Worm (Caenorhabditis elegans) whole organism, young adult: ENCODE results near the gene T21E8.6.

Experiments used
- B0035.1 ChIP-seq: sonication (generic microtip); optimal IDR thresholded peaks from 2 replicates; lab custom pipeline; 2016; ENCODE audit warnings: missing genetic modification characterization, mild to moderate bottlenecking, missing compliant biosample characterization, missing genotype, missing genetic modification reagents
- B0261.1 ChIP-seq: sonication (generic microtip); optimal IDR thresholded peaks from 2 replicates; lab custom pipeline; 2016; ENCODE audit warnings: mild to moderate bottlenecking, missing genetic modification characterization, moderate library complexity, missing compliant biosample characterization
- B0336.3 ChIP-seq: fragments of 200-800 bp; sonication (Bioruptor generic); IDR thresholded peaks from 2 replicates; pipeline ENCODE4 v1.3.6; 2022; ENCODE audit warnings: missing genetic modification characterization, missing compliant biosample characterization
- F33H1.4 ChIP-seq: fragments of 200-800 bp; sonication (Bioruptor generic); IDR thresholded peaks from 2 replicates; pipeline ENCODE4 v1.3.6; 2022; ENCODE audit warnings: missing genetic modification reagents, missing genetic modification characterization, missing compliant biosample characterization
- F49E8.2 ChIP-seq: sonication (generic microtip); optimal IDR thresholded peaks from 3 replicates; lab custom pipeline; 2017; ENCODE audit warnings: missing genetic modification characterization, mild to moderate bottlenecking, missing compliant biosample characterization, antibody characterized with exemption, moderate library complexity; ENCODE audit not compliant: insufficient read depth
- F57C9.4 ChIP-seq: sonication (generic microtip); optimal IDR thresholded peaks from 2 replicates; lab custom pipeline; 2017; ENCODE audit warnings: mild to moderate bottlenecking, missing genetic modification characterization, missing compliant biosample characterization
- K11D2.4 ChIP-seq: fragments of 200-800 bp; sonication (Bioruptor generic); IDR thresholded peaks from 2 replicates; pipeline ENCODE4 v1.3.6; 2022; ENCODE audit warnings: missing genetic modification reagents, missing genetic modification characterization, missing compliant biosample characterization
- Y53G8AR.9 ChIP-seq: fragments of 200-800 bp; sonication (Bioruptor generic); conservative IDR thresholded peaks from 2 replicates; pipeline ENCODE4 v1.3.6; 2022; ENCODE audit warnings: missing genetic modification reagents, missing genetic modification characterization, missing compliant biosample characterization
- Y67H2A.10 ChIP-seq: fragments of 200-800 bp; sonication (Bioruptor generic); conservative IDR thresholded peaks from 2 replicates; pipeline ENCODE4 v1.3.6; 2022; ENCODE audit warnings: missing genetic modification reagents, missing genetic modification characterization, missing compliant biosample characterization
- Y79H2A.3 ChIP-seq: fragments of 200-800 bp; sonication (Bioruptor generic); conservative IDR thresholded peaks from 2 replicates; pipeline ENCODE4 v1.3.6; 2022; ENCODE audit warnings: missing genetic modification reagents, missing genetic modification characterization, missing compliant biosample characterization
- Y95B8A.8 ChIP-seq: fragments of 200-800 bp; sonication (Bioruptor generic); IDR thresholded peaks from 2 replicates; pipeline ENCODE4 v1.3.6; 2022; ENCODE audit warnings: missing genetic modification reagents, missing genetic modification characterization, missing compliant biosample characterization
- ZK185.1 ChIP-seq: sonication (generic microtip); optimal IDR thresholded peaks from 2 replicates; lab custom pipeline; 2016; ENCODE audit warnings: mild to moderate bottlenecking, missing genetic modification characterization, missing compliant biosample characterization; ENCODE audit not compliant: poor library complexity, severe bottlenecking
- akir-1 ChIP-seq: fragments of 200-800 bp; sonication (Bioruptor generic); optimal IDR thresholded peaks from 2 replicates; lab custom pipeline; 2018; ENCODE audit warnings: mild to moderate bottlenecking, missing genetic modification characterization, moderate library complexity, missing compliant biosample characterization
- aptf-2 ChIP-seq: fragments of 200-800 bp; sonication (Bioruptor generic); conservative IDR thresholded peaks from 2 replicates; pipeline ENCODE4 v1.3.6; 2022; ENCODE audit warnings: missing genetic modification reagents, missing genetic modification characterization, missing compliant biosample characterization
- aptf-3 ChIP-seq: fragments of 200-800 bp; sonication (Bioruptor generic); IDR thresholded peaks from 2 replicates; pipeline ENCODE4 v1.3.6; 2022; ENCODE audit warnings: missing genetic modification characterization, missing compliant biosample characterization
- athp-1 ChIP-seq: sonication (generic microtip); optimal IDR thresholded peaks from 2 replicates; lab custom pipeline; 2017; ENCODE audit warnings: mild to moderate bottlenecking, missing genetic modification characterization, missing compliant biosample characterization
- attf-6 ChIP-seq: fragments of 200-800 bp; sonication (Bioruptor generic); IDR thresholded peaks from 2 replicates; pipeline ENCODE4 v1.3.6; 2022; ENCODE audit warnings: missing genetic modification reagents, missing genetic modification characterization, missing compliant biosample characterization
- cebp-1 ChIP-seq, 2 experiments: fragments of 200-800 bp in 1 of 2; sonication (Bioruptor generic) in 1 of 2; sonication (generic microtip) in 1 of 2; IDR thresholded peaks in 1 of 2; optimal IDR thresholded peaks in 1 of 2; 2 replicates each; pipeline versions ENCODE4 v1.3.6 to Lab custom; 2017 to 2022; ENCODE audit warnings: missing compliant biosample characterization in 2 of 2, missing genetic modification characterization in 2 of 2, mild to moderate bottlenecking in 1 of 2, missing genetic modification reagents in 1 of 2, moderate library complexity in 1 of 2
- ceh-40 ChIP-seq: fragments of 200-800 bp; sonication (Bioruptor generic); IDR thresholded peaks from 2 replicates; pipeline ENCODE4 v1.3.6; 2022; ENCODE audit warnings: missing genetic modification characterization, missing compliant biosample characterization
- ceh-91 ChIP-seq: fragments of 200-800 bp; sonication (Bioruptor generic); IDR thresholded peaks from 2 replicates; pipeline ENCODE4 v1.3.6; 2022; ENCODE audit warnings: missing genetic modification reagents, missing genetic modification characterization, missing compliant biosample characterization
- die-1 ChIP-seq: sonication (generic microtip); optimal IDR thresholded peaks from 2 replicates; lab custom pipeline; 2016; ENCODE audit warnings: missing genotype, mild to moderate bottlenecking, missing genetic modification characterization, missing compliant biosample characterization
- dpff-1 ChIP-seq: sonication (generic microtip); optimal IDR thresholded peaks from 2 replicates; lab custom pipeline; 2017; ENCODE audit warnings: mild to moderate bottlenecking, missing genetic modification characterization, missing compliant biosample characterization
- dpl-1 ChIP-seq: fragments of 150-350 bp; optimal IDR thresholded peaks from 2 replicates; lab custom pipeline; 2014; ENCODE audit warnings: missing biosample characterization, missing genetic modification reagents, missing genetic modification characterization
- him-1 ChIP-seq: sonication (generic microtip); optimal IDR thresholded peaks from 2 replicates; lab custom pipeline; 2016; ENCODE audit warnings: missing genotype, missing genetic modification reagents, missing genetic modification characterization, missing compliant biosample characterization
- lag-1 ChIP-seq: fragments of 200-800 bp; sonication (Bioruptor generic); IDR thresholded peaks from 2 replicates; pipeline ENCODE4 v1.3.6; 2022; ENCODE audit warnings: missing genetic modification reagents, missing genetic modification characterization, missing compliant biosample characterization
- lin-35 ChIP-seq, 3 experiments: fragments of 150-350 bp in 2 of 3; sonication (generic microtip) in 1 of 3; optimal IDR thresholded peaks; 2 replicates each; lab custom pipeline; 2014 to 2018; ENCODE audit warnings: missing biosample characterization in 3 of 3, missing genetic modification characterization in 3 of 3, missing genetic modification reagents in 3 of 3
- lin-54 ChIP-seq: fragments of 200-800 bp; sonication (Bioruptor generic); optimal IDR thresholded peaks from 2 replicates; lab custom pipeline; 2018; ENCODE audit warnings: mild to moderate bottlenecking, missing genetic modification characterization, missing compliant biosample characterization
- lsy-27 ChIP-seq: sonication (generic microtip); optimal IDR thresholded peaks from 2 replicates; lab custom pipeline; 2017; ENCODE audit warnings: missing genetic modification characterization, mild to moderate bottlenecking, missing compliant biosample characterization, antibody characterized with exemption, missing genotype, borderline replicate concordance; ENCODE audit not compliant: insufficient read depth
- nfya-1 ChIP-seq: sonication (generic microtip); optimal IDR thresholded peaks from 2 replicates; lab custom pipeline; 2017; ENCODE audit warnings: antibody characterized with exemption, missing compliant biosample characterization, missing genetic modification characterization, borderline replicate concordance; ENCODE audit not compliant: insufficient read depth
- nfya-2 ChIP-seq: fragments of 200-800 bp; sonication (Bioruptor generic); IDR thresholded peaks from 2 replicates; pipeline ENCODE4 v1.3.6; 2022; ENCODE audit warnings: missing genetic modification reagents, missing genetic modification characterization, missing compliant biosample characterization
- nfyb-1 ChIP-seq: fragments of 200-800 bp; sonication (Bioruptor generic); IDR thresholded peaks from 2 replicates; pipeline ENCODE4 v1.3.6; 2022; ENCODE audit warnings: missing genetic modification reagents, missing genetic modification characterization, missing compliant biosample characterization
- nhr-120 ChIP-seq: fragments of 200-800 bp; sonication (Bioruptor generic); IDR thresholded peaks from 2 replicates; pipeline ENCODE4 v1.3.6; 2022; ENCODE audit warnings: missing genetic modification characterization, missing compliant biosample characterization
- pbrm-1 ChIP-seq: fragments of 200-800 bp; sonication (Bioruptor generic); IDR thresholded peaks from 2 replicates; pipeline ENCODE4 v1.3.6; 2022; ENCODE audit warnings: missing genetic modification reagents, missing genetic modification characterization, missing compliant biosample characterization
- snpc-1.3 ChIP-seq: sonication (generic microtip); optimal IDR thresholded peaks from 2 replicates; lab custom pipeline; 2017; ENCODE audit warnings: missing genetic modification characterization, mild to moderate bottlenecking, missing compliant biosample characterization, antibody characterized with exemption, moderate library complexity, missing genotype, missing genetic modification reagents; ENCODE audit not compliant: insufficient read depth
- sptf-2 ChIP-seq: fragments of 200-800 bp; sonication (Bioruptor generic); optimal IDR thresholded peaks from 2 replicates; lab custom pipeline; 2018; ENCODE audit warnings: mild to moderate bottlenecking, missing genetic modification characterization, missing compliant biosample characterization
- unc-130 ChIP-seq: sonication (generic microtip); optimal IDR thresholded peaks from 2 replicates; lab custom pipeline; 2016; ENCODE audit warnings: missing genetic modification reagents, missing genetic modification characterization, missing compliant biosample characterization
- ztf-26 ChIP-seq: sonication (generic microtip); optimal IDR thresholded peaks from 2 replicates; lab custom pipeline; 2017; ENCODE audit warnings: missing genetic modification characterization, missing compliant biosample characterization
- ztf-3 ChIP-seq: fragments of 200-800 bp; sonication (Bioruptor generic); optimal IDR thresholded peaks from 2 replicates; lab custom pipeline; 2018; ENCODE audit warnings: mild to moderate bottlenecking, missing genetic modification characterization, missing compliant biosample characterization

The T21E8.6 gene

DNA sequence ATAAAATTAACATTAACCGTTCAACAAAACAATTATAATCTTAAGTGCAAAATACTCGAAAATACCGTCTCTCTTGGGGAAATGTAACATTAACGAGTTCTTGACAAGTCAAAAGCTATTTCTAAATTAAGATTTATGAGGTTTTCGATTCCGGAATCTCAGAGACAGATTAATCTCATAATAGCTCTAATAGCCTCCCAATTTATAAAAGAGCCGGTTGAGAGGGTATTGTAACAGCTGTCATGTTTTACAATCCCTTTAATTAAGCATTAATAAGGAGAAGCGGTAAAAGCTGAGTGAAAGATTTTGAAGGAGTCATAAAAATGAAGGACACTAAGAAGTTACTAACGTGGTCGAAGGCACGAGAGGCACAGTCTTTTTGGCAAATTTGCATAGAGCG is 30.3 kb upstream of the T21E8.6 start:
- TF ChIP-seq him-1 (tag; lab: Kevin White, UChicago) = no peak
- TF ChIP-seq ceh-91 (GFP tag; lab: Robert Waterston, UW) = no peak
- no peak for TF ChIP-seq dpff-1 (tag; lab: Kevin White, UChicago)
- TF ChIP-seq aptf-3 (GFP tag; lab: Robert Waterston, UW) = no peak
- no peak for TF ChIP-seq Y95B8A.8 (GFP tag; lab: Robert Waterston, UW)
- TF ChIP-seq lag-1 = no peak
- TF ChIP-seq Y79H2A.3 (GFP tag; lab: Robert Waterston, UW) = no peak
- TF ChIP-seq B0035.1 = no peak
- no peak for TF ChIP-seq attf-6 (GFP tag; lab: Robert Waterston, UW)
- TF ChIP-seq F49E8.2 (tag; lab: Kevin White, UChicago) = no peak
- no peak for TF ChIP-seq pbrm-1 (GFP tag; lab: Robert Waterston, UW)

DNA sequence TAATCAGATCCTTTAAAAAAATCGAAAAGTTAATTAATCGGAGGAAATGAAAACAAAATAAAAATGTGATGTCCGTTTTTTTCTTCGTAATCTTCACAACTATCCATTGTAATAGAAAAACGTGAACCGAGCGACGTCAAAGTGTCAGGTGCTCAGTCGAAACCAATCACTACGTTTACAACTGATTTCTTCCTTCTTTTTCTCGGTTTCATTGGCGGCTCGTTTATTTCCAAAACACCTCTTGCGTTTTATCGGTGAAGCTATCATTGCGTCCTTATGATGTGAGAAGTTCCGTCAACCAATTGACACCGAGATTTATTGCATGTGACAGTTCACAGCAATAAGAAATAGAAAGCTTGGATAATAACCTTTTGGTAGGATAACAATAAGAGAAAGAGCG is 28.8 kb upstream of the T21E8.6 start:
- no peak for TF ChIP-seq Y53G8AR.9 (GFP tag; lab: Robert Waterston, UW)
- TF ChIP-seq sptf-2 (GFP tag; lab: Kevin White, UChicago) = no peak
- TF ChIP-seq F33H1.4 = no peak
- no peak for TF ChIP-seq B0336.3 (GFP tag; lab: Robert Waterston, UW)
- TF ChIP-seq lin-54 = no peak
- TF ChIP-seq akir-1 (GFP tag; lab: Kevin White, UChicago) = no peak
- no peak for TF ChIP-seq die-1

DNA sequence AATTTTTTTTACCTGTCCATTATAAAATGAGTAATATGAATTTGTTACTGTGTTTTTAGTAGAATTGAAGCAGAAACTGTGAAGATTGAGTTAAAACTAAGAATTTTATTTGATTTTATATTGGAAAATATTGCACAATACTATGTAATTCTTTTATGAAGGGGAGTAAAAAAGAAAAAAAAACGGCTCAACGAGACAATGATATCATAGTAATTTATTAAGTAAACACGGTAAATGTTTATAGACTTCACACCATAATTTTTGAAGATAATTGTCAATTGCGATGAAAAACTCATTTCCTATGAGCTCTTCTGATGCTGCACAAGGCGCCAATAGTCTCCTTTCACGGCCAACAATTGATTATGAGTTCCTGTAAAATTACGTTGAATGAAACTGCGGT is 22.9 kb upstream of the T21E8.6 start, which contains the start of gene pgp-5:
Gene pgp-5, minus strand, starts transcription at position 87 of the 400 bp plus-strand sequence.
- TF ChIP-seq nfyb-1 (GFP tag; lab: Robert Waterston, UW) (no peak), nfya-1 (tag; lab: Kevin White, UChicago) (no peak), ztf-3 (GFP tag; lab: Kevin White, UChicago) (no peak), ztf-26 (no peak), F33H1.4 (no peak), die-1 (no peak), lsy-27 (no peak), nfya-2 (GFP tag; lab: Robert Waterston, UW) (no peak), B0261.1 (tag; lab: Kevin White, UChicago) (no peak), Y67H2A.10 (GFP tag; lab: Robert Waterston, UW) (no peak)

DNA sequence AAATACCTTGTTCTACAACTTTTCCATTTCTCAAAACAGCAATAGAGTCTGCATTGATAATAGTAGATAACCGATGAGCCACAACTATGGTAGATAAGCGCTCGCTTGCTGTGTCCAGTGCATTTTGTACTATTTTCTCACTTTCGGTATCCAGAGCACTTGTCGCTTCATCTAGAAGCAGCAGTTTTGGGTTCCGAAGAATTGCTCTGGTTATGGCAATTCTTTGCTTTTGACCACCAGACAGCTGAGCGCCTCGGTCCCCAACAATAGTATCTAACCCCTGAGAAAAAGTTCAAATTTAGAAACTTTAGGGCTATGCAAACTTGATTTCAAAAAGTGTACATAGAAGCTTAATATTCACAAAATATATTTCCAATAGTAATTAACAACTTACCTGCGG is 22.5 kb upstream of the T21E8.6 start:
- TF ChIP-seq ceh-40 (GFP tag; lab: Robert Waterston, UW) (no peak), snpc-1.3 (no peak), Y53G8AR.9 (GFP tag; lab: Robert Waterston, UW) (no peak), unc-130 (GFP tag; lab: Kevin White, UChicago) (no peak), cebp-1 (GFP tag; IDR thresholded peaks at IDR 0.05; lab: Robert Waterston, UW) (no peak), cebp-1 (tag; optimal IDR thresholded peaks at IDR 0.05; lab: Kevin White, UChicago) (no peak), nhr-120 (no peak), B0261.1 (tag; lab: Kevin White, UChicago) (no peak), aptf-2 (GFP tag; lab: Robert Waterston, UW) (no peak), K11D2.4 (GFP tag; lab: Robert Waterston, UW) (no peak), dpl-1 (GFP tag; lab: Kevin White, UChicago) (no peak), athp-1 (tag; lab: Kevin White, UChicago) (no peak), lin-35 (GFP tag; optimal IDR thresholded peaks at IDR 0.05; lab: Kevin White, UChicago) (no peak), F57C9.4 (tag; lab: Kevin White, UChicago) (no peak), lag-1 (no peak), ZK185.1 (tag; lab: Kevin White, UChicago) (no peak)
